Worm (Caenorhabditis elegans) whole organism, L3 larva: ENCODE data around the gene rpn-9.

Source experiments
- ama-1 ChIP-seq: fragments of 150-350 bp; optimal IDR thresholded peaks from 2 replicates; lab custom pipeline; 2018
- ceh-9 ChIP-seq: sonication (generic microtip); optimal IDR thresholded peaks from 2 replicates; lab custom pipeline; 2018; ENCODE audit warnings: missing biosample characterization, missing genetic modification characterization
- egl-27 ChIP-seq: sonication (generic microtip); optimal IDR thresholded peaks from 4 replicates; lab custom pipeline; 2017; ENCODE audit warnings: missing biosample characterization, missing genetic modification reagents, missing genetic modification characterization
- elt-3 ChIP-seq, 3 experiments: fragments of 150-350 bp in 1 of 3; sonication (generic microtip) in 2 of 3; optimal IDR thresholded peaks; 2 replicates in 2 of 3; 4 replicates in 1 of 3; lab custom pipeline; 2014 to 2017; ENCODE audit warnings: missing biosample characterization in 3 of 3, missing genetic modification characterization in 3 of 3
- fos-1 ChIP-seq: fragments of 150-350 bp; optimal IDR thresholded peaks from 2 replicates; lab custom pipeline; 2014; ENCODE audit warnings: missing biosample characterization, missing genetic modification characterization
- nhr-11 ChIP-seq: fragments of 150-350 bp; optimal IDR thresholded peaks from 2 replicates; lab custom pipeline; 2014; ENCODE audit warnings: missing biosample characterization, missing genetic modification characterization
- nhr-12 ChIP-seq: fragments of 150-350 bp; optimal IDR thresholded peaks from 2 replicates; lab custom pipeline; 2014; ENCODE audit warnings: missing biosample characterization, missing genetic modification characterization
- nhr-67 ChIP-seq: fragments of 150-350 bp; optimal IDR thresholded peaks from 2 replicates; lab custom pipeline; 2014; ENCODE audit warnings: missing biosample characterization, missing genetic modification characterization
- unc-62 ChIP-seq: fragments of 150-350 bp; sonication (generic microtip); optimal IDR thresholded peaks from 4 replicates; lab custom pipeline; 2014; ENCODE audit warnings: missing biosample characterization, missing genetic modification reagents, missing genetic modification characterization

ce11 chrII:11204731-11205130, 34.0 kb downstream of the rpn-9 start:
- TF ChIP-seq ceh-9 (tag; lab: Kevin White, UChicago) (no peak), ama-1 (lab: Kevin White, UChicago) (no peak), fos-1 (tag; lab: Kevin White, UChicago) (no peak), nhr-11 (tag; lab: Kevin White, UChicago) (no peak), egl-27 (no peak), nhr-67 (tag; lab: Kevin White, UChicago) (no peak), elt-3 (tag; optimal IDR thresholded peaks at IDR 0.05; lab: Kevin White, UChicago) (no peak), nhr-12 (tag; lab: Kevin White, UChicago) (no peak), unc-62 (GFP tag; lab: Kevin White, UChicago) (no peak)
